Fruit fly (Drosophila melanogaster) whole organism, embryonic: ENCODE measurements around the gene apn.

Experiments
- Awh ChIP-seq: fragments of 200-800 bp; sonication (Bioruptor generic); IDR thresholded peaks from 2 replicates; pipeline ENCODE4, ENCODE4 v1.3.6; 2022; ENCODE audit warnings: missing biosample characterization, missing genetic modification characterization
- Blimp-1 ChIP-seq: fragments of 200-800 bp; sonication (Bioruptor generic); optimal IDR thresholded peaks from 3 replicates; lab custom pipeline; 2018; ENCODE audit warnings: missing biosample characterization, missing genetic modification characterization, mild to moderate bottlenecking, moderate library complexity, missing genetic modification reagents
- C15 ChIP-seq: fragments of 200-800 bp; sonication (Bioruptor generic); IDR thresholded peaks from 3 replicates; pipeline ENCODE4 v1.3.6; 2022; ENCODE audit warnings: missing biosample characterization, missing genetic modification characterization
- CG12659 ChIP-seq: fragments of 200-800 bp; sonication (Bioruptor generic); optimal IDR thresholded peaks from 3 replicates; lab custom pipeline; 2017; ENCODE audit warnings: mild to moderate bottlenecking, missing biosample characterization, missing genetic modification reagents, missing genetic modification characterization
- CG12744 ChIP-seq: fragments of 200-800 bp; sonication (Bioruptor generic); optimal IDR thresholded peaks from 2 replicates; lab custom pipeline; 2016; ENCODE audit warnings: missing biosample characterization, missing genetic modification characterization
- CG13123 ChIP-seq: fragments of 200-800 bp; sonication (Bioruptor generic); optimal IDR thresholded peaks from 2 replicates; lab custom pipeline; 2016; ENCODE audit warnings: missing biosample characterization, missing genetic modification characterization
- CG13624 ChIP-seq: fragments of 200-800 bp; sonication (Bioruptor generic); optimal IDR thresholded peaks from 2 replicates; lab custom pipeline; 2016; ENCODE audit warnings: missing biosample characterization, missing genetic modification characterization
- CG14965 ChIP-seq: fragments of 200-800 bp; sonication (Bioruptor generic); optimal IDR thresholded peaks from 2 replicates; lab custom pipeline; 2016; ENCODE audit warnings: missing biosample characterization, missing genetic modification characterization, borderline replicate concordance
- CG1529 ChIP-seq: fragments of 200-800 bp; sonication (Bioruptor generic); optimal IDR thresholded peaks from 3 replicates; lab custom pipeline; 2018; ENCODE audit warnings: missing biosample characterization, missing genetic modification characterization
- CG1602 ChIP-seq: fragments of 200-800 bp; sonication (Bioruptor generic); optimal IDR thresholded peaks from 3 replicates; lab custom pipeline; 2016; ENCODE audit warnings: missing biosample characterization, missing genetic modification characterization
- CG30020 ChIP-seq: fragments of 200-800 bp; optimal IDR thresholded peaks from 2 replicates; lab custom pipeline; 2019; ENCODE audit warnings: missing biosample characterization, mild to moderate bottlenecking, missing genetic modification characterization, moderate library complexity
- CG34224 ChIP-seq: fragments of 200-800 bp; sonication (Bioruptor generic); IDR thresholded peaks from 3 replicates; pipeline ENCODE4 v1.3.6; 2022; ENCODE audit warnings: missing biosample characterization, missing genetic modification characterization; ENCODE audit not compliant: partially characterized antibody
- CG3847 ChIP-seq: fragments of 200-800 bp; sonication (Bioruptor generic); IDR thresholded peaks from 2 replicates; pipeline ENCODE4 v1.3.6; 2022; ENCODE audit warnings: missing biosample characterization, missing genetic modification characterization
- CG4360 ChIP-seq: fragments of 200-800 bp; sonication (Bioruptor generic); IDR thresholded peaks from 2 replicates; pipeline ENCODE4 v1.3.6; 2022; ENCODE audit warnings: missing biosample characterization, missing genetic modification characterization
- CG7372 ChIP-seq: fragments of 200-800 bp; sonication (Bioruptor generic); IDR thresholded peaks from 2 replicates; pipeline ENCODE4 v1.3.6; 2022; ENCODE audit warnings: missing biosample characterization, missing genetic modification characterization
- CG7745 ChIP-seq: fragments of 200-800 bp; sonication (Bioruptor generic); optimal IDR thresholded peaks from 2 replicates; lab custom pipeline; 2018; ENCODE audit warnings: missing biosample characterization, mild to moderate bottlenecking, missing genetic modification characterization, moderate library complexity
- CG9817 ChIP-seq: fragments of 200-800 bp; sonication (Bioruptor generic); optimal IDR thresholded peaks from 2 replicates; lab custom pipeline; 2018; ENCODE audit warnings: missing biosample characterization, mild to moderate bottlenecking, missing genetic modification characterization, moderate library complexity
- Chrac-16 ChIP-seq: fragments of 200-800 bp; sonication (Bioruptor generic); optimal IDR thresholded peaks from 3 replicates; lab custom pipeline; 2016; ENCODE audit warnings: missing biosample characterization, missing genetic modification characterization
- CkIIα-i1 ChIP-seq: fragments of 200-800 bp; sonication (Bioruptor generic); IDR thresholded peaks from 2 replicates; pipeline ENCODE4 v1.3.6; 2022; ENCODE audit warnings: missing biosample characterization, missing genetic modification characterization
- Dbx ChIP-seq: fragments of 200-800 bp; sonication (Bioruptor generic); IDR thresholded peaks from 3 replicates; pipeline ENCODE4 v1.3.6; 2022; ENCODE audit warnings: missing biosample characterization, missing genetic modification characterization
- Doc3 ChIP-seq: fragments of 200-800 bp; sonication (Bioruptor generic); IDR thresholded peaks from 3 replicates; pipeline ENCODE4 v1.3.6; 2022; ENCODE audit warnings: missing biosample characterization, missing genetic modification characterization; ENCODE audit not compliant: partially characterized antibody
- Dref ChIP-seq: fragments of 200-800 bp; sonication (Bioruptor generic); IDR thresholded peaks from 2 replicates; pipeline ENCODE4 v1.3.6; 2022; ENCODE audit warnings: missing biosample characterization, missing genetic modification characterization
- Fer2 ChIP-seq: fragments of 200-800 bp; sonication (Bioruptor generic); optimal IDR thresholded peaks from 2 replicates; lab custom pipeline; 2018; ENCODE audit warnings: missing biosample characterization, mild to moderate bottlenecking, missing genetic modification characterization, moderate library complexity
- Fer3 ChIP-seq: fragments of 200-800 bp; sonication (Bioruptor generic); optimal IDR thresholded peaks from 2 replicates; lab custom pipeline; 2018; ENCODE audit warnings: missing biosample characterization, mild to moderate bottlenecking, missing genetic modification characterization, moderate library complexity
- HLH4C ChIP-seq: fragments of 200-800 bp; sonication (Bioruptor generic); IDR thresholded peaks from 3 replicates; pipeline ENCODE4 v1.3.6; 2022; ENCODE audit warnings: missing biosample characterization, missing genetic modification characterization; ENCODE audit not compliant: partially characterized antibody
- HLH54F ChIP-seq: fragments of 200-800 bp; sonication (Bioruptor generic); optimal IDR thresholded peaks from 3 replicates; lab custom pipeline; 2016; ENCODE audit warnings: missing biosample characterization, missing genetic modification characterization
- Hr39 ChIP-seq: fragments of >200 bp; optimal IDR thresholded peaks from 2 replicates; lab custom pipeline; 2017
- Jarid2 ChIP-seq: fragments of 200-800 bp; sonication (Bioruptor generic); optimal IDR thresholded peaks from 3 replicates; lab custom pipeline; 2017; ENCODE audit warnings: mild to moderate bottlenecking, missing biosample characterization, missing genetic modification reagents, missing genetic modification characterization
- MESR4 ChIP-seq: fragments of 200-800 bp; sonication (Bioruptor generic); optimal IDR thresholded peaks from 2 replicates; lab custom pipeline; 2018; ENCODE audit warnings: missing biosample characterization, mild to moderate bottlenecking, missing genetic modification characterization, moderate library complexity
- Meics ChIP-seq: fragments of 200-800 bp; sonication (Bioruptor generic); optimal IDR thresholded peaks from 2 replicates; lab custom pipeline; 2017; ENCODE audit warnings: missing biosample characterization, mild to moderate bottlenecking, missing genetic modification characterization
- NC2α ChIP-seq: fragments of 200-800 bp; sonication (Bioruptor generic); optimal IDR thresholded peaks from 2 replicates; lab custom pipeline; 2016; ENCODE audit warnings: missing biosample characterization, missing genetic modification characterization
- Oaz ChIP-seq: fragments of 200-800 bp; sonication (Bioruptor generic); IDR thresholded peaks from 2 replicates; pipeline ENCODE4 v1.3.6; 2022; ENCODE audit warnings: missing biosample characterization, missing genetic modification characterization
- Rx ChIP-seq: fragments of 200-800 bp; sonication (Bioruptor generic); IDR thresholded peaks from 2 replicates; pipeline ENCODE4 v1.3.6; 2022; ENCODE audit warnings: missing biosample characterization, missing genetic modification characterization
- Scr ChIP-seq: fragments of 200-800 bp; sonication (Bioruptor generic); IDR thresholded peaks from 2 replicates; pipeline ENCODE4 v1.3.6; 2022; ENCODE audit warnings: missing biosample characterization, missing genetic modification characterization; ENCODE audit not compliant: partially characterized antibody
- bab2 ChIP-seq: fragments of 200-800 bp; sonication (Bioruptor generic); optimal IDR thresholded peaks from 2 replicates; lab custom pipeline; 2016; ENCODE audit warnings: missing biosample characterization, missing genetic modification characterization
- bigmax ChIP-seq: fragments of 200-800 bp; sonication (Bioruptor generic); optimal IDR thresholded peaks from 2 replicates; lab custom pipeline; 2018; ENCODE audit warnings: missing biosample characterization, mild to moderate bottlenecking, missing genetic modification characterization
- btn ChIP-seq: fragments of 200-800 bp; sonication (Bioruptor generic); optimal IDR thresholded peaks from 2 replicates; lab custom pipeline; 2016; ENCODE audit warnings: missing biosample characterization, missing genetic modification characterization
- cas ChIP-seq: fragments of 200-800 bp; sonication (Bioruptor generic); IDR thresholded peaks from 2 replicates; pipeline ENCODE4 v1.3.6; 2022; ENCODE audit warnings: missing biosample characterization, missing genetic modification characterization
- chn ChIP-seq: fragments of 200-800 bp; sonication (Bioruptor generic); optimal IDR thresholded peaks from 2 replicates; lab custom pipeline; 2016; ENCODE audit warnings: missing biosample characterization, missing genetic modification characterization
- dm ChIP-seq: fragments of 200-800 bp; sonication (Bioruptor generic); optimal IDR thresholded peaks from 3 replicates; lab custom pipeline; 2016; ENCODE audit warnings: missing biosample characterization, missing genetic modification characterization
- dpn ChIP-seq, 2 experiments: fragments of 200-800 bp; sonication (Bioruptor generic); optimal IDR thresholded peaks; 3 replicates each; lab custom pipeline; 2016; ENCODE audit warnings: missing biosample characterization in 2 of 2, missing genetic modification characterization in 2 of 2
- emc ChIP-seq: fragments of 200-800 bp; sonication (Bioruptor generic); optimal IDR thresholded peaks from 2 replicates; lab custom pipeline; 2016; ENCODE audit warnings: missing biosample characterization, missing genetic modification characterization
- eve ChIP-seq, 2 experiments: fragments of >200 bp; optimal IDR thresholded peaks; 2 replicates each; lab custom pipeline; 2017; ENCODE audit warnings: missing biosample characterization in 2 of 2, missing genetic modification characterization in 2 of 2
- gcm ChIP-seq: fragments of 200-800 bp; sonication (Bioruptor generic); optimal IDR thresholded peaks from 2 replicates; lab custom pipeline; 2019; ENCODE audit warnings: missing biosample characterization, mild to moderate bottlenecking, missing genetic modification characterization, moderate library complexity
- ind ChIP-seq: fragments of 200-800 bp; sonication (Bioruptor generic); optimal IDR thresholded peaks from 3 replicates; lab custom pipeline; 2016; ENCODE audit warnings: missing biosample characterization, missing genetic modification characterization
- otp ChIP-seq: fragments of 200-800 bp; sonication (Bioruptor generic); IDR thresholded peaks from 3 replicates; pipeline ENCODE4, ENCODE4 v1.3.6; 2022; ENCODE audit warnings: missing biosample characterization, missing genetic modification characterization
- pita ChIP-seq: fragments of 200-800 bp; sonication (Bioruptor generic); optimal IDR thresholded peaks from 2 replicates; lab custom pipeline; 2017; ENCODE audit warnings: missing biosample characterization, mild to moderate bottlenecking, missing genetic modification characterization
- tna ChIP-seq: fragments of 200-800 bp; sonication (Bioruptor generic); IDR thresholded peaks from 2 replicates; pipeline ENCODE4 v1.3.6; 2022; ENCODE audit warnings: missing biosample characterization, missing genetic modification characterization; ENCODE audit not compliant: partially characterized antibody
- trem ChIP-seq: fragments of 200-800 bp; optimal IDR thresholded peaks from 3 replicates; lab custom pipeline; 2019; ENCODE audit warnings: missing biosample characterization, mild to moderate bottlenecking, missing genetic modification characterization, moderate library complexity
- trh ChIP-seq: fragments of 200-800 bp; sonication (Bioruptor generic); optimal IDR thresholded peaks from 2 replicates; lab custom pipeline; 2016; ENCODE audit warnings: missing biosample characterization, missing genetic modification characterization
- vnd ChIP-seq: fragments of 200-800 bp; sonication (Bioruptor generic); IDR thresholded peaks from 3 replicates; pipeline ENCODE4 v1.3.6; 2022; ENCODE audit warnings: missing biosample characterization, missing genetic modification characterization; ENCODE audit not compliant: partially characterized antibody

The apn gene

DNA sequence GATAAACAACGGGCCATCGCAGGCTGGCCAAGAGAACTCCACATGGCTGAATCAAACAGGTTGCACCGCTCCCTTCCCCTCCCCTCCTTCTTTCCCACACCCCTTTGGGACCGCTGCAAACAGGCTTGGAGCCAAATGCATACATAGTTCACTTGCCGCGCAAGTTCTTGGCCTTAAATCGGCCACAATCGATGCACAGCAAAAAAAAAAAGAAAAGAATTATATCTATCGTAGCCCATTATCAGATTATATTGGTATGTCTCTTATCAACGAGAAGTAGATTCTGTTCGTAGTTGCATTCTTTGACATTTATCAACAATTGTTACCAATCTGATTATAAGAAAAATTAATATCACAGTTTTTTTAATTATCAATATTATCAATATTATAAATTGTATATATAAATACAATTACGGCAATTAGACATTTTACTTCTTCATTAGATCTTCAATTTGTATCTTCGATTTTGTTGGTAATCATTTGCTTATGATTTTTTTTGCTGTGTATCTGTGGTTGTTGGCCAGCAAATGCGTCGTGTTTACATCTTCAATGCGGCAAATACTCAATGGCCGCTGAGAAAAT lies 16.8 kb upstream of the apn start (continued):
- no peak for TF ChIP-seq Jarid2 (GFP tag; lab: Kevin White, UChicago)
- TF ChIP-seq Awh, result no peak
- no peak for TF ChIP-seq CG34224 (GFP tag; lab: Robert Waterston, UW)
- TF ChIP-seq otp (GFP tag; lab: Robert Waterston, UW), result no peak
- no peak for TF ChIP-seq chn (GFP tag; lab: Kevin White, UChicago)
- TF ChIP-seq CG30020, result no peak
- no peak for TF ChIP-seq CG4360 (GFP tag; lab: Robert Waterston, UW)
- TF ChIP-seq bigmax, result no peak
- TF ChIP-seq Fer3, result no peak
- no peak for TF ChIP-seq MESR4 (GFP tag; lab: Kevin White, UChicago)
- no peak for TF ChIP-seq CG7372 (GFP tag; lab: Robert Waterston, UW)
- TF ChIP-seq Oaz (GFP tag; lab: Robert Waterston, UW), result no peak
- no peak for TF ChIP-seq NC2α
- peak; percentile 22 for TF ChIP-seq CG12659 (GFP tag; lab: Kevin White, UChicago)
- TF ChIP-seq Scr, result no peak
- no peak for TF ChIP-seq CkIIα-i1 (GFP tag; lab: Robert Waterston, UW)
- no peak for TF ChIP-seq CG1529 (GFP tag; lab: Kevin White, UChicago)
- no peak for TF ChIP-seq trh
- no peak for TF ChIP-seq pita (GFP tag; lab: Kevin White, UChicago)
- TF ChIP-seq Blimp-1 (GFP tag; lab: Kevin White, UChicago), result no peak
- TF ChIP-seq CG1602, result peak; percentile 30
- TF ChIP-seq CG3847 (GFP tag; lab: Robert Waterston, UW), result no peak
- no peak for TF ChIP-seq eve (GFP tag; optimal IDR thresholded peaks at IDR 0.05; lab: Kevin White, UChicago)
- no peak for TF ChIP-seq Doc3 (GFP tag; lab: Robert Waterston, UW)
- no peak for TF ChIP-seq Rx
- no peak for TF ChIP-seq CG7745 (tag; lab: Kevin White, UChicago)
- TF ChIP-seq ind, result peak; percentile 32
- TF ChIP-seq Fer2 (tag; lab: Kevin White, UChicago), result no peak
- no peak for TF ChIP-seq dm (GFP tag; lab: Kevin White, UChicago)
- no peak for TF ChIP-seq emc
- TF ChIP-seq vnd (GFP tag; lab: Robert Waterston, UW), result no peak
- no peak for TF ChIP-seq btn
- TF ChIP-seq CG13624, result no peak
- peak; percentile 68 for TF ChIP-seq trem (tag; lab: Kevin White, UChicago)
- no peak for TF ChIP-seq HLH4C (GFP tag; lab: Robert Waterston, UW)
- TF ChIP-seq Chrac-16 (GFP tag; lab: Kevin White, UChicago), result no peak
- no peak for TF ChIP-seq CG14965 (GFP tag; lab: Kevin White, UChicago)
- TF ChIP-seq CG12744 (GFP tag; lab: Kevin White, UChicago), result no peak
- no peak for TF ChIP-seq Hr39
- TF ChIP-seq HLH54F (GFP tag; lab: Kevin White, UChicago), result no peak
- TF ChIP-seq tna, result no peak
- TF ChIP-seq Dbx (GFP tag; lab: Robert Waterston, UW), result no peak
- no peak for TF ChIP-seq cas (GFP tag; lab: Robert Waterston, UW)
- no peak for TF ChIP-seq C15
- TF ChIP-seq Dref, result no peak
- TF ChIP-seq gcm, result no peak
- no peak for TF ChIP-seq CG9817 (tag; lab: Kevin White, UChicago)
- TF ChIP-seq dpn (GFP tag; optimal IDR thresholded peaks at IDR 0.05; lab: Kevin White, UChicago), result peak in 1 of 2 experiments; percentile 36
- TF ChIP-seq Meics (GFP tag; lab: Kevin White, UChicago), result no peak
- no peak for TF ChIP-seq CG13123 (GFP tag; lab: Kevin White, UChicago)
- no peak for TF ChIP-seq bab2 (GFP tag; lab: Kevin White, UChicago)
